Fruit fly (Drosophila melanogaster): ENCODE data around the gene Ir7c.

DNA sequence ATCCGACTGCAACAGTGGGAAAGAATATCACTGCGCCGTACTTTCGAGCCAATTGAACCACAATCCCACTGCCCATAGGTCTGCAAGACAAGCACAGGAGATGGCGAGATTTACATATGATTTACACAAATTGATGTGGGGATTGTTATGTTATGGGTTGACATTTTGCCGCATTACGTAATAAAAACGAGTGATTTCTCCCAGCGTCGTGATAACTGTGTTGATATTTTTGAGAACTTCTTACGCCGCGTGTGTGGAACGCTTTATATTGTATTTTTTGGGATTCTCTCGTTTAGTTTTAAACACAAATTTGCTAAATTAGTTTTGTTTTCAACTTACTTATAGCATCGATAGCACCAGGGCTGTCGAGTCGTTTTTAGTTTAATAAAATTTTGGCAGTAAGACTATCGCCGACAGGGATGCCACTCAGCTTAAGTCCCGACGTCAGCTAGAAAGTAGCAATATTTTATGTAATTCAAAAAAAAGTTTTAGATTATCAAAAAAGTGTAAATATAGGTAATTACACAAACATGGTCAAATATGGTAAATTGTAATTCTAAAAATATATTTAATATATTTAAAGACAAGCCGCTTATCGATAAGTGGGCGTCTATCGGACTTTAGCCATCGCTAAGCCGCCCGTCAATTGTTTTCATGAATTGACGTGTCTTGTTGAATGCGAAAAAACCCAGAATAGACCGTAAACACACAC lies 19.4 kb downstream of the Ir7c start, which contains the start of the genes CG45089, ND-MNLL and p115:
- TF ChIP-seq dimm (GFP tag; IDR thresholded peaks at IDR 0.05) (no peak), CG13424 (tag; optimal IDR thresholded peaks at IDR 0.05) (peak; percentile 72), Dek (tag; optimal IDR thresholded peaks at IDR 0.05) (peak; percentile 48), tio (GFP tag; optimal IDR thresholded peaks at IDR 0.05) (peak; percentile 19), dati (GFP tag; IDR thresholded peaks at IDR 0.05) (no peak), grau (tag; optimal IDR thresholded peaks at IDR 0.05) (peak; percentile 61), CG42726 (GFP tag; IDR thresholded peaks at IDR 0.05; ENCODE audit: partially characterized antibody) (no peak), CG4282 (GFP tag; optimal IDR thresholded peaks at IDR 0.05) (no peak), pnt (GFP tag; optimal IDR thresholded peaks at IDR 0.05) (no peak), nmo (GFP tag; optimal IDR thresholded peaks at IDR 0.05) (peak; percentile 73)

All from whole organism, embryonic.